Worm (Caenorhabditis elegans) whole organism, mixed stage, embryonic: ENCODE measurements around the gene C36A4.10.

ENCODE experiments used
- ces-1 ChIP-seq: fragments of 150-350 bp; optimal IDR thresholded peaks from 2 replicates; lab custom pipeline; 2014; ENCODE audit warnings: missing biosample characterization, missing genetic modification reagents, missing genetic modification characterization
- elt-1 ChIP-seq: sonication (generic microtip); optimal IDR thresholded peaks from 2 replicates; lab custom pipeline; 2017; ENCODE audit warnings: missing genetic modification characterization, mild to moderate bottlenecking, missing compliant biosample characterization, antibody characterized with exemption, moderate library complexity, borderline replicate concordance; ENCODE audit not compliant: insufficient read depth
- lsy-2 ChIP-seq: fragments of 150-350 bp; optimal IDR thresholded peaks from 2 replicates; lab custom pipeline; 2014; ENCODE audit warnings: missing biosample characterization, missing genetic modification characterization
- mep-1 ChIP-seq: fragments of 150-350 bp; optimal IDR thresholded peaks from 2 replicates; lab custom pipeline; 2017; ENCODE audit warnings: missing biosample characterization, missing genetic modification reagents, missing genetic modification characterization, inconsistent platforms
- mls-2 ChIP-seq: sonication (generic microtip); optimal IDR thresholded peaks from 2 replicates; lab custom pipeline; 2016; ENCODE audit warnings: mild to moderate bottlenecking, missing genetic modification characterization, moderate library complexity, missing compliant biosample characterization
- nhr-237 ChIP-seq: fragments of 150-350 bp; optimal IDR thresholded peaks from 2 replicates; lab custom pipeline; 2014; ENCODE audit warnings: missing biosample characterization, missing genetic modification characterization
- nhr-76 ChIP-seq: sonication (generic microtip); optimal IDR thresholded peaks from 2 replicates; lab custom pipeline; 2017; ENCODE audit warnings: missing biosample characterization, missing genetic modification characterization
- snpc-4 ChIP-seq: fragments of 150-350 bp; optimal IDR thresholded peaks from 2 replicates; lab custom pipeline; 2014; ENCODE audit warnings: missing biosample characterization, missing genetic modification characterization
- unc-39 ChIP-seq: fragments of 150-350 bp; optimal IDR thresholded peaks from 2 replicates; lab custom pipeline; 2014; ENCODE audit warnings: missing biosample characterization, missing genetic modification characterization

ce11 chrIII:3807590-3807989 lies 23.7 kb downstream of the C36A4.10 start:
- TF ChIP-seq unc-39 (tag; lab: Kevin White, UChicago) (no peak), elt-1 (no peak), ces-1 (GFP tag; lab: Kevin White, UChicago) (no peak), nhr-76 (tag; lab: Kevin White, UChicago) (no peak), nhr-237 (tag; lab: Kevin White, UChicago) (no peak), lsy-2 (tag; lab: Kevin White, UChicago) (no peak), mep-1 (tag; lab: Kevin White, UChicago) (no peak), mls-2 (tag; lab: Kevin White, UChicago) (no peak), snpc-4 (tag; lab: Kevin White, UChicago) (no peak)
